Worm (Caenorhabditis elegans): Measurements from ENCODE around the gene srt-73.

srt-73 gene

DNA sequence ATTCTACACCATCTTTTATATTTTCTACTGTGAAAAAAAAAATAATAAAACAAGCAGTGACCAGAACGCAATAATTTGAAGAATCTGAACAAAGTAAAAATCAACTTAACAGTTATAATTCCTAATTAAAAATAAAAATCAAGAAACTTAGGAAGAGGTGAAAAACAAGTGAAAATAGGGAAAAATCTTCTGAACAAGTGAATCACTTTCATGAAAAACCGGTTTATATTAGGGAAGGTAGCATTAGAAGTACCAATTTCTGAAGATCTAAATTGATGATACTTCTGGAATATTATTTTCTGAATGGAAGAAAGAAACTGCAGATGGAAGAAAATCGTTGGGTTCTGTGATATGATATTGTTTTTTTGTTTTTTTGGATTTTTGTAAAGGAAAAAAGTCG, 42.6 kb upstream of the srt-73 start:
- TF ChIP-seq nhr-25 (tag; optimal IDR thresholded peaks at IDR 0.05) (peak; percentile 28), crh-2 (tag; optimal IDR thresholded peaks at IDR 0.05) (no peak), blmp-1 (tag; optimal IDR thresholded peaks at IDR 0.05; ENCODE audit: insufficient read depth) (peak; percentile 72), C34F6.9 (tag; optimal IDR thresholded peaks at IDR 0.05) (no peak), ztf-11 (tag; optimal IDR thresholded peaks at IDR 0.05) (no peak)

DNA sequence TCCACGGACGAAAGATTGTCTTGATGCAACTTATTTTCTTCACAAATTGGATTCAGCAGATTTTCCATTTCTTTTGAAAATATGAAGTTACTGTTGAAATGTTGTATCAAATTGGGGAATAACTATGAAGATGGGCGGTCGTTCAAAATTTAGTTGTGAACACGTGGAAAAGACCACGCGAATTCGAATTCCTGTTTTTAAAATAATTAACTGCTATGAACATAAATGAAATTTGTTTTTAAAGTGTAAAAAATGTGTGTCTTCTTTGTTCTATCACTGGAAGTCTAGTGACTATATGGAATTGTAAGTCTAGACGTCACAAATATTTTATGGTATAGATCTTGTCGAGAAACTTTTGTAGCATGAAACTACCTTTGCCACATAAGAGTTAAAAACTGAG, 40.7 kb upstream of the srt-73 start, which contains the start of gene C06A6.7:
Gene C06A6.7, minus strand, starts transcription at position 101 of the 400 bp plus-strand sequence.
- TF ChIP-seq unc-39 (tag; optimal IDR thresholded peaks at IDR 0.05) (no peak), ZK546.5 (tag; optimal IDR thresholded peaks at IDR 0.05) (no peak), nhr-11 (tag; optimal IDR thresholded peaks at IDR 0.05) (no peak), nhr-77 (tag; optimal IDR thresholded peaks at IDR 0.05) (no peak), ama-1 (optimal IDR thresholded peaks at IDR 0.05) (no peak), lsy-2 (tag; optimal IDR thresholded peaks at IDR 0.05) (no peak), egl-27 (tag; optimal IDR thresholded peaks at IDR 0.05) (no peak), skn-1 (tag; optimal IDR thresholded peaks at IDR 0.05) (no peak), unc-62 (GFP tag; optimal IDR thresholded peaks at IDR 0.05) (no peak), alr-1 (tag; optimal IDR thresholded peaks at IDR 0.05) (no peak), lin-39 (tag; optimal IDR thresholded peaks at IDR 0.05) (no peak), peb-1 (tag; optimal IDR thresholded peaks at IDR 0.05) (no peak), aly-2 (tag; optimal IDR thresholded peaks at IDR 0.05) (no peak), ceh-82 (tag; optimal IDR thresholded peaks at IDR 0.05) (no peak), sma-9 (GFP tag; optimal IDR thresholded peaks at IDR 0.05) (no peak), sma-9 (tag; optimal IDR thresholded peaks at IDR 0.05) (no peak), ztf-11 (tag; optimal IDR thresholded peaks at IDR 0.05) (no peak), blmp-1 (tag; optimal IDR thresholded peaks at IDR 0.05; ENCODE audit: insufficient read depth) (no peak), nhr-6 (tag; optimal IDR thresholded peaks at IDR 0.05) (no peak)

DNA sequence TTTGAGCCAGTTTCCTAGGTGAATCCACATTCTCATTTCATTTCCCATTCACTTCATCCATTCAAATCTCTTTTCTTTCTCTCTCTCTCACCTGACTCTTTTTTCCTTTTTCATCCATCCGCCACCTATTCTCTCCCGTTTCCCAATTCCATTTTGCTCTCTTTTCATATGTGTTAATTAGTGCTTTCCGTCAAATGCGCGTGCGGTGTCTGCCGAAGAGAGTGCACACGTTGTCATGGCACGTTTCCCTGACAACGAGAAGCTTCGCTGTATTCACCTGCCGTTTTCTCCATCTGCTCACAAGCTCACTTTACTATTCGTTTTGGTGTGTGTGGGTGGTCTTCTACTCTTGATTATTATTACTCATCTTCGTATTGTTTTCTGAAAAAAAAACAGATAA, 39.2 kb upstream of the srt-73 start:
- peak; percentile 57 for TF ChIP-seq lin-11 (tag; optimal IDR thresholded peaks at IDR 0.05)
- no peak for TF ChIP-seq ama-1 (optimal IDR thresholded peaks at IDR 0.05)

DNA sequence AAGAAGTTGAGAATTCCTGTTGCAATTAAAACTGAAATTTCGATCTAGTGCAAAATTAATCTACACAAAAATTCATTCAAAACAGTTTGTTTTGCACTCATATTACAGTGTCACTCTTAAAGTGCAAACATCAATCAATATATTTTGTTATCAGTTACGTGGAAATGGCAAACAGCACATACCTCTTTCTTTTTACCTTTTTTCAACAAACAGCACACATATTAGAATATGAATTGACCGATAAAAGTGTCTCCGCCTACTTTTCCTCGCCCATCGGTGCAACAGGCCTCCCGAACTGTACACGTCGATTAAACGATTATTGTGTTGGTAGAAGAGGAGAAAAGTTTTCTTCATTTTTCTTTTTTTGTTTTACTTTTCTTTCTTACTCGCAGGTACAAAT, 37.9 kb upstream of the srt-73 start:
- TF ChIP-seq mab-5 (tag; optimal IDR thresholded peaks at IDR 0.05) (no peak), sma-9 (GFP tag; optimal IDR thresholded peaks at IDR 0.05) (peak; percentile 25), sma-9 (tag; optimal IDR thresholded peaks at IDR 0.05) (no peak), fos-1 (tag; optimal IDR thresholded peaks at IDR 0.05) (peak; percentile 77), nhr-10 (tag; optimal IDR thresholded peaks at IDR 0.05) (no peak), crh-2 (tag; optimal IDR thresholded peaks at IDR 0.05) (peak; percentile 76), ZK546.5 (tag; optimal IDR thresholded peaks at IDR 0.05) (no peak), ztf-1 (GFP tag; conservative IDR thresholded peaks at IDR 0.05) (no peak), dmd-4 (tag; optimal IDR thresholded peaks at IDR 0.05) (no peak)

DNA sequence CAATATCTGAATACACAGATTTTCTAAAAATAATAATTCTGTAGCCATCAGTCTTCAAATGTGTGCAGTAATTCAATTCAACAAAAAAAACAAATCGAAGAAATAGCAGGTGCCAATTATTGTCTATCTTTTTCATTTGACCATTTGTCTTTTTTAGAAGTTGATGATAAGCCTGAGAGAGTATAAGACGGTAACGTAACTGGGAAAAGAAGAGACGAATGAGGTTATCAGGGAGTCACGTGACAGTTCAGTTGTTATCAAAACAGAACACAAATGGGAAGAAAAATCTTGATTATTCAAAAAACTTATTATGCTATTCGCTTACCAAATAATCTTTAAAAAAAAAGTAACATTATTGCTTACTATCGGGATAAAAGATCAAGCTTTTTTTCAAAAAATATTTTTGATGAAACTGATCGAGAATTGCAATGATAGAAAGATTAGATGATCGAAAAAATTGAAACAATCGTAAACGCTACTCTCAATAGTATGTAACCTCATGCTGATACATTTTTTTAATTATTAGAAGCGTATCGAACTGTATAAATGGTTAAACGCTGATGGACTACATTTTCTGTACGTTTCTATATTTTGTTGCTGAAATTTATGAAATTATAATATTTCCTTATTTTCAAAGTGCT, 34.7 kb upstream of the srt-73 start:
- TF ChIP-seq nhr-77 (tag; optimal IDR thresholded peaks at IDR 0.05): no peak
- peak; percentile 39 for TF ChIP-seq gmeb-1 (tag; optimal IDR thresholded peaks at IDR 0.05)
- peak; percentile 67 for TF ChIP-seq fos-1 (tag; optimal IDR thresholded peaks at IDR 0.05)
- TF ChIP-seq sma-9 (GFP tag; optimal IDR thresholded peaks at IDR 0.05): peak; percentile 37
- TF ChIP-seq sma-9 (tag; optimal IDR thresholded peaks at IDR 0.05): no peak
- TF ChIP-seq F13H6.1 (tag; optimal IDR thresholded peaks at IDR 0.05): peak; percentile 38
- no peak for TF ChIP-seq unc-62 (GFP tag; optimal IDR thresholded peaks at IDR 0.05)
- peak; percentile 72 for TF ChIP-seq crh-2 (tag; optimal IDR thresholded peaks at IDR 0.05)
- TF ChIP-seq lsy-2 (tag; optimal IDR thresholded peaks at IDR 0.05): peak in 1 of 2 experiments; percentile 30

DNA sequence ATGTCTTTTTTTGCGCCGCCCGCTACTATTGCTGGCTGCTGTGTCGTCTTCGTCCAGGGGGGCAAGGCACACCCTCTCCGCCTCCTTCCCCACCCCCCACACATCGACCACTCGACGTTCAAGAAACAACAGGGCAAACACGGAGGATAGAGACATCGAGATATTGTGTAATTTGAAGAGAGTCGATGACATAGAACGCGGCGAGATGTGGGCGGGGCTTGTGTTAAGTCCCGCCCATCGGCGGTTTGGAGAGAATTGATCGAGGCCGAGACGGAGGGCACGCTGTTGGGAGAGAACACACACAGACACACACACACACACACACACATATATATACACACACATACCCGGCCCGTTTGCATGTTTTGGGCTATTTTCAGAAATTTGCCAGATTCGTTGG, 33.5 kb upstream of the srt-73 start:
- TF ChIP-seq nhr-23 (tag; optimal IDR thresholded peaks at IDR 0.05) (peak; percentile 6), unc-55 (GFP tag; optimal IDR thresholded peaks at IDR 0.05) (peak; percentile 21), lin-13 (GFP tag; optimal IDR thresholded peaks at IDR 0.05) (peak; percentile 49), ceh-16 (tag; optimal IDR thresholded peaks at IDR 0.05) (no peak), fos-1 (tag; optimal IDR thresholded peaks at IDR 0.05) (peak; percentile 66), zag-1 (tag; optimal IDR thresholded peaks at IDR 0.05) (peak; percentile 84), nhr-10 (tag; optimal IDR thresholded peaks at IDR 0.05) (no peak), C34F6.9 (tag; optimal IDR thresholded peaks at IDR 0.05) (peak; percentile 85), sem-4 (tag; optimal IDR thresholded peaks at IDR 0.05) (peak; percentile 15), blmp-1 (tag; optimal IDR thresholded peaks at IDR 0.05; ENCODE audit: insufficient read depth) (peak; percentile 46), alr-1 (tag; optimal IDR thresholded peaks at IDR 0.05) (no peak), nhr-77 (tag; optimal IDR thresholded peaks at IDR 0.05) (no peak), crh-2 (tag; optimal IDR thresholded peaks at IDR 0.05) (peak; percentile 63), nhr-21 (tag; optimal IDR thresholded peaks at IDR 0.05) (peak; percentile 49), mbf-1 (tag; optimal IDR thresholded peaks at IDR 0.05) (no peak), sma-9 (GFP tag; optimal IDR thresholded peaks at IDR 0.05) (peak; percentile 77), sma-9 (tag; optimal IDR thresholded peaks at IDR 0.05) (no peak), elt-1 (tag; optimal IDR thresholded peaks at IDR 0.05) (no peak), skn-1 (tag; optimal IDR thresholded peaks at IDR 0.05) (no peak), Y55F3AM.14 (GFP tag; optimal IDR thresholded peaks at IDR 0.05) (peak; percentile 76), lin-39 (tag; optimal IDR thresholded peaks at IDR 0.05) (peak; percentile 32), nhr-25 (tag; optimal IDR thresholded peaks at IDR 0.05) (peak; percentile 80), unc-62 (GFP tag; optimal IDR thresholded peaks at IDR 0.05) (no peak), ztf-1 (GFP tag; conservative IDR thresholded peaks at IDR 0.05) (no peak), F13H6.1 (tag; optimal IDR thresholded peaks at IDR 0.05) (peak; percentile 91), peb-1 (tag; optimal IDR thresholded peaks at IDR 0.05) (no peak)

All from whole organism, L2 larva.